Fruit fly (Drosophila melanogaster): ENCODE results near the gene CG5245.

DNA sequence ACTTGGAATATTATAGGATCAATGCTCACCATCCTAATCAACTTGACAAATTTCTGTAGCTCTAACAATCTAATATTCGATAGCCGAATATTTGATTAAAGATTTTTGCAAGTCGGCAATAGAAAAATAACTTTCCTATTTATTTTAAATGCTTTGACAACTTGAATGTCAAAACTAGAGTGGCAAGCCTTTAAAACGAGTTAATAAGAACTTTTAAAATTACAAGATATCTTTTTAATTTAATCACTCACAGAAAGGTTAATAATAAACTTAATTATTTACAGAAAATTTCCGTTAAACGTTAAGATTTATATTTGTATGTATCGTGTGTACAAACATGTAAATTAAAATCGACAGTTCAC lies 9.7 kb downstream of the CG5245 start, which contains the start of the genes CG17207 and CG46427:
- TF ChIP-seq CG8478 (optimal IDR thresholded peaks at IDR 0.05), result no peak
- TF ChIP-seq CTCF (optimal IDR thresholded peaks at IDR 0.05), result no peak
